Fruit fly (Drosophila melanogaster): ENCODE results near the gene Afti.

Afti gene

dm6 chr3R:14283754-14284421 lies 42.6 kb downstream of the Afti start (continued):
- TF ChIP-seq unpg (GFP tag; optimal IDR thresholded peaks at IDR 0.05) (peak; percentile 99), tgo (GFP tag; IDR thresholded peaks at IDR 0.05) (no peak), CG1602 (GFP tag; optimal IDR thresholded peaks at IDR 0.05) (peak; percentile 99), kah (GFP tag; optimal IDR thresholded peaks at IDR 0.05) (peak; percentile 94), otp (GFP tag; IDR thresholded peaks at IDR 0.05) (no peak), dpn (GFP tag; optimal IDR thresholded peaks at IDR 0.05) (peak; percentile 96 to 98), CG10274 (GFP tag; optimal IDR thresholded peaks at IDR 0.05) (peak; percentile 91), cad (GFP tag; optimal IDR thresholded peaks at IDR 0.05) (no peak), Myb (GFP tag; optimal IDR thresholded peaks at IDR 0.05) (peak; percentile 67), ash1 (GFP tag; optimal IDR thresholded peaks at IDR 0.05) (peak; percentile 71), CG30431 (GFP tag; optimal IDR thresholded peaks at IDR 0.05) (peak; percentile 96), Atf-2 (GFP tag; optimal IDR thresholded peaks at IDR 0.05) (peak; percentile 89), CG34224 (GFP tag; IDR thresholded peaks at IDR 0.05; ENCODE audit: partially characterized antibody) (no peak), h (optimal IDR thresholded peaks at IDR 0.05) (no peak), CG13296 (GFP tag; optimal IDR thresholded peaks at IDR 0.05) (peak; percentile 97), CG30020 (tag; optimal IDR thresholded peaks at IDR 0.05) (peak; percentile 86), CG17802 (tag; optimal IDR thresholded peaks at IDR 0.05) (peak; percentile 90), salm (tag; optimal IDR thresholded peaks at IDR 0.05) (peak; percentile 98), Fer3 (tag; optimal IDR thresholded peaks at IDR 0.05) (peak; percentile 99), CG12942 (GFP tag; optimal IDR thresholded peaks at IDR 0.05) (peak; percentile 98), sima (GFP tag; optimal IDR thresholded peaks at IDR 0.05) (peak; percentile 79), slp2 (GFP tag; optimal IDR thresholded peaks at IDR 0.05) (peak; percentile 92), Xbp1 (GFP tag; optimal IDR thresholded peaks at IDR 0.05) (peak; percentile 99), Dp (GFP tag; optimal IDR thresholded peaks at IDR 0.05) (peak; percentile 27), Abd-B (GFP tag; optimal IDR thresholded peaks at IDR 0.05) (peak; percentile 99), CG4360 (GFP tag; IDR thresholded peaks at IDR 0.05) (no peak), CG13624 (GFP tag; optimal IDR thresholded peaks at IDR 0.05) (peak; percentile 94), Rfx (GFP tag; IDR thresholded peaks at IDR 0.05) (no peak), sd (tag; optimal IDR thresholded peaks at IDR 0.05) (peak; percentile 97), croc (GFP tag; conservative IDR thresholded peaks at IDR 0.05) (peak; percentile 94), rib (GFP tag; IDR thresholded peaks at IDR 0.05) (no peak), al (GFP tag; IDR thresholded peaks at IDR 0.05) (no peak), usp (GFP tag; optimal IDR thresholded peaks at IDR 0.05) (no peak), tup (GFP tag; optimal IDR thresholded peaks at IDR 0.05) (peak; percentile 95), E2f1 (GFP tag; IDR thresholded peaks at IDR 0.05) (no peak), lab (GFP tag; optimal IDR thresholded peaks at IDR 0.05) (peak; percentile 99), phol (tag; optimal IDR thresholded peaks at IDR 0.05) (peak; percentile 98), slou (GFP tag; optimal IDR thresholded peaks at IDR 0.05) (peak; percentile 95), CG14667 (GFP tag; IDR thresholded peaks at IDR 0.05) (no peak), CG12299 (tag; optimal IDR thresholded peaks at IDR 0.05) (peak; percentile 98), Lhr (GFP tag; optimal IDR thresholded peaks at IDR 0.05) (peak; percentile 94), ERR (GFP tag; optimal IDR thresholded peaks at IDR 0.05) (peak; percentile 89), nom (GFP tag; optimal IDR thresholded peaks at IDR 0.05) (peak; percentile 60), crol (GFP tag; IDR thresholded peaks at IDR 0.05) (no peak), NC2β (GFP tag; optimal IDR thresholded peaks at IDR 0.05) (peak; percentile 95), CG10147 (GFP tag; optimal IDR thresholded peaks at IDR 0.05) (peak; percentile 99), CG2116 (GFP tag; optimal IDR thresholded peaks at IDR 0.05) (peak; percentile 88), CG5953 (GFP tag; IDR thresholded peaks at IDR 0.05) (no peak), CG3163 (GFP tag; optimal IDR thresholded peaks at IDR 0.05) (peak; percentile 58), zfh2 (GFP tag; optimal IDR thresholded peaks at IDR 0.05) (peak; percentile 91), Blimp-1 (GFP tag; optimal IDR thresholded peaks at IDR 0.05) (peak; percentile 98)

Measured in whole organism, embryonic.